Fruit fly (Drosophila melanogaster) whole organism: ENCODE data around the gene CG14332.

Source experiments
- CG8478 ChIP-seq: fragments of >200 bp; optimal IDR thresholded peaks from 2 replicates; lab custom pipeline; 2018; ENCODE audit warnings: inconsistent platforms
- pan ChIP-seq: fragments of >200 bp; optimal IDR thresholded peaks from 2 replicates; lab custom pipeline; 2017
- psq ChIP-seq: fragments of >200 bp; optimal IDR thresholded peaks from 2 replicates; lab custom pipeline; 2017
- usp ChIP-seq: fragments of >200 bp; optimal IDR thresholded peaks from 2 replicates; lab custom pipeline; 2017; ENCODE audit warnings: missing biosample characterization, missing genetic modification characterization, mixed read lengths

- TF ChIP-seq usp (GFP tag; lab: Kevin White, UChicago): no peak
- no peak for TF ChIP-seq psq (lab: Kevin White, UChicago)
- TF ChIP-seq pan (lab: Kevin White, UChicago): no peak
- no peak for TF ChIP-seq CG8478 (lab: Kevin White, UChicago)
These were observed at the start of gene CG14332 for dm6 chr3R:17422102-17422501.
